Worm (Caenorhabditis elegans) whole organism, mixed stage, embryonic: ENCODE measurements around the gene ZC190.2.
"Not testable (repeated sequence)": the region's sequence is repeated elsewhere in the genome, so short reads cannot be mapped to it uniquely, and the experiment has no call there.

Experiments
- M03D4.4 ChIP-seq: sonication (generic microtip); optimal IDR thresholded peaks from 2 replicates; lab custom pipeline; 2017; ENCODE audit warnings: mild to moderate bottlenecking, missing genetic modification characterization, missing compliant biosample characterization
- bed-3 ChIP-seq: fragments of 200-800 bp; sonication (Bioruptor generic); optimal IDR thresholded peaks from 3 replicates; lab custom pipeline; 2018; ENCODE audit warnings: mild to moderate bottlenecking, missing genetic modification characterization, moderate library complexity, missing compliant biosample characterization
- blmp-1 ChIP-seq: fragments of 150-350 bp; optimal IDR thresholded peaks from 2 replicates; lab custom pipeline; 2014; ENCODE audit warnings: missing biosample characterization, missing genetic modification characterization
- ceh-39 ChIP-seq: fragments of 150-350 bp; optimal IDR thresholded peaks from 2 replicates; lab custom pipeline; 2014; ENCODE audit warnings: missing biosample characterization, missing genetic modification characterization
- ceh-43 ChIP-seq: fragments of 200-800 bp; sonication (Bioruptor generic); optimal IDR thresholded peaks from 2 replicates; lab custom pipeline; 2018; ENCODE audit warnings: mild to moderate bottlenecking, missing genetic modification characterization, moderate library complexity, missing compliant biosample characterization
- ces-1 ChIP-seq: fragments of 150-350 bp; optimal IDR thresholded peaks from 2 replicates; lab custom pipeline; 2014; ENCODE audit warnings: missing biosample characterization, missing genetic modification reagents, missing genetic modification characterization
- cnd-1 ChIP-seq: fragments of 200-800 bp; sonication (Bioruptor generic); optimal IDR thresholded peaks from 2 replicates; lab custom pipeline; 2018; ENCODE audit warnings: mild to moderate bottlenecking, missing genetic modification characterization, missing compliant biosample characterization
- drap-1 ChIP-seq: fragments of 200-800 bp; sonication (Bioruptor generic); optimal IDR thresholded peaks from 3 replicates; lab custom pipeline; 2018; ENCODE audit warnings: mild to moderate bottlenecking, missing genetic modification characterization, missing compliant biosample characterization
- elt-1 ChIP-seq: sonication (generic microtip); optimal IDR thresholded peaks from 2 replicates; lab custom pipeline; 2017; ENCODE audit warnings: missing genetic modification characterization, mild to moderate bottlenecking, missing compliant biosample characterization, antibody characterized with exemption, moderate library complexity, borderline replicate concordance; ENCODE audit not compliant: insufficient read depth
- elt-3 ChIP-seq: fragments of 150-350 bp; optimal IDR thresholded peaks from 2 replicates; lab custom pipeline; 2014; ENCODE audit warnings: missing biosample characterization, missing genetic modification characterization
- flh-1 ChIP-seq: fragments of 200-800 bp; sonication (Bioruptor generic); optimal IDR thresholded peaks from 2 replicates; lab custom pipeline; 2018; ENCODE audit warnings: mild to moderate bottlenecking, missing genetic modification characterization, moderate library complexity, missing compliant biosample characterization
- ham-2 ChIP-seq: fragments of 200-800 bp; sonication (Bioruptor generic); optimal IDR thresholded peaks from 2 replicates; lab custom pipeline; 2018; ENCODE audit warnings: mild to moderate bottlenecking, missing genetic modification characterization, missing compliant biosample characterization
- hlh-1 ChIP-seq: fragments of 150-350 bp; optimal IDR thresholded peaks from 2 replicates; lab custom pipeline; 2014; ENCODE audit warnings: missing biosample characterization, missing genetic modification reagents, missing genetic modification characterization
- lin-13 ChIP-seq: fragments of 150-350 bp; optimal IDR thresholded peaks from 2 replicates; lab custom pipeline; 2014; ENCODE audit warnings: missing biosample characterization, missing genetic modification characterization
- lin-32 ChIP-seq: fragments of 200-800 bp; sonication (Bioruptor generic); optimal IDR thresholded peaks from 2 replicates; lab custom pipeline; 2018; ENCODE audit warnings: mild to moderate bottlenecking, missing genetic modification characterization, missing compliant biosample characterization
- mab-5 ChIP-seq: fragments of 150-350 bp; optimal IDR thresholded peaks from 2 replicates; lab custom pipeline; 2014; ENCODE audit warnings: missing biosample characterization, missing genetic modification characterization
- mep-1 ChIP-seq: fragments of 150-350 bp; optimal IDR thresholded peaks from 2 replicates; lab custom pipeline; 2017; ENCODE audit warnings: missing biosample characterization, missing genetic modification reagents, missing genetic modification characterization, inconsistent platforms
- mls-2 ChIP-seq: sonication (generic microtip); optimal IDR thresholded peaks from 2 replicates; lab custom pipeline; 2016; ENCODE audit warnings: mild to moderate bottlenecking, missing genetic modification characterization, moderate library complexity, missing compliant biosample characterization
- nhr-12 ChIP-seq: fragments of 150-350 bp; optimal IDR thresholded peaks from 2 replicates; lab custom pipeline; 2014; ENCODE audit warnings: missing biosample characterization, missing genetic modification characterization
- nhr-2 ChIP-seq: fragments of 150-350 bp; optimal IDR thresholded peaks from 2 replicates; lab custom pipeline; 2014; ENCODE audit warnings: missing biosample characterization, missing genetic modification characterization
- nhr-237 ChIP-seq: fragments of 150-350 bp; optimal IDR thresholded peaks from 2 replicates; lab custom pipeline; 2014; ENCODE audit warnings: missing biosample characterization, missing genetic modification characterization
- nhr-28 ChIP-seq: fragments of 150-350 bp; optimal IDR thresholded peaks from 2 replicates; lab custom pipeline; 2014; ENCODE audit warnings: missing biosample characterization, missing genetic modification characterization
- nhr-76 ChIP-seq: sonication (generic microtip); optimal IDR thresholded peaks from 2 replicates; lab custom pipeline; 2017; ENCODE audit warnings: missing biosample characterization, missing genetic modification characterization
- sem-2 ChIP-seq: fragments of 200-800 bp; sonication (Bioruptor generic); optimal IDR thresholded peaks from 2 replicates; lab custom pipeline; 2018; ENCODE audit warnings: mild to moderate bottlenecking, missing genetic modification characterization, missing compliant biosample characterization
- snpc-4 ChIP-seq: fragments of 150-350 bp; optimal IDR thresholded peaks from 2 replicates; lab custom pipeline; 2014; ENCODE audit warnings: missing biosample characterization, missing genetic modification characterization
- sptf-1 ChIP-seq: sonication (generic microtip); optimal IDR thresholded peaks from 2 replicates; lab custom pipeline; 2017; ENCODE audit warnings: mild to moderate bottlenecking, missing genetic modification characterization, moderate library complexity, missing compliant biosample characterization
- tbx-8 ChIP-seq: fragments of 200-800 bp; sonication (Bioruptor generic); optimal IDR thresholded peaks from 2 replicates; lab custom pipeline; 2018; ENCODE audit warnings: mild to moderate bottlenecking, missing genetic modification characterization, moderate library complexity, missing compliant biosample characterization
- unc-120 ChIP-seq: sonication (generic microtip); optimal IDR thresholded peaks from 2 replicates; lab custom pipeline; 2017; ENCODE audit warnings: missing genetic modification characterization, missing compliant biosample characterization; ENCODE audit not compliant: poor library complexity, severe bottlenecking
- unc-39 ChIP-seq: fragments of 150-350 bp; optimal IDR thresholded peaks from 2 replicates; lab custom pipeline; 2014; ENCODE audit warnings: missing biosample characterization, missing genetic modification characterization
- unc-62 ChIP-seq: fragments of 150-350 bp; optimal IDR thresholded peaks from 2 replicates; lab custom pipeline; 2014; ENCODE audit warnings: missing biosample characterization, missing genetic modification reagents, missing genetic modification characterization
- zip-8 ChIP-seq: fragments of 150-350 bp; optimal IDR thresholded peaks from 2 replicates; lab custom pipeline; 2014; ENCODE audit warnings: missing biosample characterization, missing genetic modification characterization
- ztf-11 ChIP-seq: fragments of 150-350 bp; optimal IDR thresholded peaks from 2 replicates; lab custom pipeline; 2014; ENCODE audit warnings: missing biosample characterization, missing genetic modification characterization

Gene ZC190.2

DNA sequence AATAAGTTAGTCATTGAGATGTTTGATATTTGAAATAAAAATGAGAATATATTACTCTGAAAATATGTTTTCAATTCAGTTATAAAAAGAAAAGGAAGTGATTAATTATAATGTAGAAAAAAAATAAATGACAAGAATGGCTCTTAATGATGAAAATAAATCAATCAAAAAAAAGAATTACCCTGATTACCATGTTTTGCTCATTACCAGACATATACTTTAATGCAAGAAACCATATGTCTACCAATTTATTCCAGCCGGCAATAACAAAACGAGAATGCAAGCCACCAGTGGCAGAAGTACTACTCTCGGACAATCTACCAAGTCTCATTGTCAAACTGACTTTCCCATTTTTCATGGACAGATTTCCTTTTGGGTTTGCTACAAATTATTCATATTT lies 2.6 kb downstream of the ZC190.2 start:
- no peak for TF ChIP-seq ceh-39 (tag; lab: Kevin White, UChicago)
- TF ChIP-seq nhr-2 (tag; lab: Kevin White, UChicago) = no peak
- no peak for TF ChIP-seq mab-5
- TF ChIP-seq cnd-1 (tag; lab: Kevin White, UChicago) = no peak
- no peak for TF ChIP-seq tbx-8 (GFP tag; lab: Kevin White, UChicago)
- no peak for TF ChIP-seq ham-2 (GFP tag; lab: Kevin White, UChicago)
- TF ChIP-seq elt-1 (tag; lab: Kevin White, UChicago) = no peak
- no peak for TF ChIP-seq ztf-11 (tag; lab: Kevin White, UChicago)
- TF ChIP-seq mls-2 (tag; lab: Kevin White, UChicago) = no peak
- no peak for TF ChIP-seq unc-39 (tag; lab: Kevin White, UChicago)
- TF ChIP-seq nhr-237 (tag; lab: Kevin White, UChicago) = no peak
- no peak for TF ChIP-seq ceh-43 (GFP tag; lab: Kevin White, UChicago)
- no peak for TF ChIP-seq snpc-4
- no peak for TF ChIP-seq mep-1 (tag; lab: Kevin White, UChicago)
- TF ChIP-seq flh-1 (GFP tag; lab: Kevin White, UChicago) = no peak
- TF ChIP-seq unc-120 (tag; lab: Kevin White, UChicago) = no peak
- no peak for TF ChIP-seq unc-62

DNA sequence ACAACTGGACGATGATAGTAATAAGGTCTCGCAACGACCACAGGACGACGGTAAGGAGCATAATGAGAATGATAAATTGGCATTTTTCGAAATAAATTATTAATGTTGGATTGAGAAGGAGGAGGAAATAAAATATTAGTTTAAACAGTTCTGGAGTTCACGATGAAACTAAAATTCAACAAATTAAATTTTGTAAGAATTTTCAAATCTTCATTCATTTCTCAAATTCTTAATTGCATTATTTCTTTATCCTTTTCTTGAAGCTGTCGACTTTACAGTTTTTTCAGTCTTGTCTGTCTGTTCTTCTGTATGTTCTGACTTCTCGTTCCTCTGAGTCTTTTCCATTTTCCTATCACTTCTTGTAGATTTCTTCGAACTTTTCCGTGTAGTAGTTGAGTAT lies 5.6 kb downstream of the ZC190.2 start, which contains the start of gene ZC190.7:
Gene ZC190.7 (minus strand): TSS at position 101 of the 400 bp plus-strand sequence.
- no peak for TF ChIP-seq bed-3
- no peak for TF ChIP-seq mab-5
- no peak for TF ChIP-seq ceh-39 (tag; lab: Kevin White, UChicago)
- no peak for TF ChIP-seq lin-13 (tag; lab: Kevin White, UChicago)
- no peak for TF ChIP-seq flh-1 (GFP tag; lab: Kevin White, UChicago)
- TF ChIP-seq nhr-28 (tag; lab: Kevin White, UChicago) = no peak
- TF ChIP-seq mep-1 (tag; lab: Kevin White, UChicago) = no peak
- TF ChIP-seq sptf-1 (tag; lab: Kevin White, UChicago) = no peak
- TF ChIP-seq zip-8 (tag; lab: Kevin White, UChicago) = no peak
- TF ChIP-seq unc-120 (tag; lab: Kevin White, UChicago) = no peak
- TF ChIP-seq elt-3 (tag; lab: Kevin White, UChicago) = no peak
- no peak for TF ChIP-seq nhr-2 (tag; lab: Kevin White, UChicago)
- no peak for TF ChIP-seq nhr-12 (tag; lab: Kevin White, UChicago)
- no peak for TF ChIP-seq blmp-1 (tag; lab: Kevin White, UChicago)
- TF ChIP-seq lin-32 (GFP tag; lab: Kevin White, UChicago) = no peak
- TF ChIP-seq, all 35 proteins: peak for 0

DNA sequence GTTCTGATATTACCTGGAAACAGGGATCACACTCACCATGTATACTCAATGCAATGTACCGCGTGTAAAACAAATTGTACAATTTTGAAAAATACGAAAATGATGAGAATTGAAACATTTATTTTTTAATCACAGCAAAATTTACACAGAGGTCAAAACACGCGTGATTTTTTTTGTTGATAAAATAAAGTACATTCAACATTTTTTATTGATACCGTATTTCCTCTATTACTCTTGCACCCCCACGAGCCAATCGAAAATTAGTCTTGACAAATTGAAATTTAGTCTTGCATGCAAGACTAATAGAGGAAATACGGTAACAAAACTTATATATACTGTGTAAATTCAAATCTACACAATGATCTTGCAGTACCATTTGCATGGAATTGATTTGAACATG lies 6.6 kb downstream of the ZC190.2 start, which contains the start of gene ZC190.8:
Gene ZC190.8 (minus strand): TSS at position 101 of the 400 bp plus-strand sequence.
- TF ChIP-seq lin-32 (GFP tag; lab: Kevin White, UChicago) (no peak), nhr-12 (tag; lab: Kevin White, UChicago) (no peak), elt-3 (tag; lab: Kevin White, UChicago) (no peak), sem-2 (GFP tag; lab: Kevin White, UChicago) (no peak), ces-1 (GFP tag; lab: Kevin White, UChicago) (no peak), mep-1 (tag; lab: Kevin White, UChicago) (no peak), hlh-1 (no peak), cnd-1 (tag; lab: Kevin White, UChicago) (no peak), unc-120 (tag; lab: Kevin White, UChicago) (no peak), M03D4.4 (tag; lab: Kevin White, UChicago) (no peak), sptf-1 (tag; lab: Kevin White, UChicago) (no peak), ceh-43 (GFP tag; lab: Kevin White, UChicago) (no peak), mls-2 (tag; lab: Kevin White, UChicago) (no peak)

DNA sequence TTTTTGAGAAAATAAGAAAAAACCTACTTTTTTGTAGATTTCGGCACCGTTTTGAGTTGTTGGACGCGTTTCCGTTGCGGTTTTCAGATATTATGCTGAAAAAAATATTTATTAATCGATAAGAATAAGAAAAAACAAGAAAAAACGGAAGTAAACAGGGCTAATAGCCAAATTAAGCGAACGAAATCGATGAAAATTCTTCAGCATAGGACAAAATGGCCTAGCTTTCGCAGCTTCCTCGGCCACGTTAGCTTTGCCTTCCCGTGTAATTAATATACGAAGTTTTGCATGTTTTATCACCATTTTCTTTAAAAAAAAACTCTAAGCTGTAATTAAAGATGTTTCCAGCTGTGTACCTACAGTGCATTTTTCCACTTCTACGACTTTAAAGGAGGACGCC lies 15.1 kb downstream of the ZC190.2 start, which contains the start of gene ZC190.10:
Gene ZC190.10 (minus strand): TSS at position 101 of the 400 bp plus-strand sequence.
- TF ChIP-seq M03D4.4 (tag; lab: Kevin White, UChicago); lin-13 (tag; lab: Kevin White, UChicago); mab-5: not testable (repeated sequence)

DNA sequence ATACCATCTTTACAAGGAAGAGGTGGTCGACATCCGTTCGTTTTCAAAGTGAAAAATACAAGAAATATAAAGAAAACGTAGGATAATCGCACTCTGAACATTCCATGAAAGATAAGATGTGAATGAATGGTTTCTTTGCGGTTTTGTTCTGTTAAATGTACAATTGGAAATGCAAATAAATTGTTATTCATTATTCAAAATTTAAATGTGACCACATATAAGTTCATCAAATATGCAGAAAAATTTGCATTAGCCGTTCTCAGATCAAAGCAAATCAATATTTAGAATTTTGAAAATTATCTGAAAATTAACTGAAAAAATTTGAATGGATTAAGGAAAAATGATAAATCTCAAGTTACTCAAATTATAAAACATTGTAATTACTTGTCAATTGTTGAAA lies 30.8 kb downstream of the ZC190.2 start, which contains the start of gene ZC178.2:
Gene ZC178.2 (minus strand): TSS at position 101 of the 400 bp plus-strand sequence.
- no peak for TF ChIP-seq sem-2 (GFP tag; lab: Kevin White, UChicago)
- TF ChIP-seq lin-32 (GFP tag; lab: Kevin White, UChicago) = no peak
- TF ChIP-seq drap-1 = no peak
- TF ChIP-seq M03D4.4 (tag; lab: Kevin White, UChicago) = no peak
- TF ChIP-seq hlh-1 = no peak
- TF ChIP-seq elt-1 (tag; lab: Kevin White, UChicago) = no peak
- no peak for TF ChIP-seq ceh-43 (GFP tag; lab: Kevin White, UChicago)
- TF ChIP-seq unc-62 = no peak
- no peak for TF ChIP-seq nhr-2 (tag; lab: Kevin White, UChicago)
- no peak for TF ChIP-seq unc-39 (tag; lab: Kevin White, UChicago)
- TF ChIP-seq mep-1 (tag; lab: Kevin White, UChicago) = no peak
- no peak for TF ChIP-seq elt-3 (tag; lab: Kevin White, UChicago)
- no peak for TF ChIP-seq bed-3
- TF ChIP-seq nhr-76 = no peak
- TF ChIP-seq blmp-1 (tag; lab: Kevin White, UChicago) = no peak
- TF ChIP-seq snpc-4 = no peak
- no peak for TF ChIP-seq ztf-11 (tag; lab: Kevin White, UChicago)
- TF ChIP-seq ces-1 (GFP tag; lab: Kevin White, UChicago) = no peak
- TF ChIP-seq nhr-237 (tag; lab: Kevin White, UChicago) = no peak
- TF ChIP-seq ham-2 (GFP tag; lab: Kevin White, UChicago) = no peak
